Worm (Caenorhabditis elegans) whole organism, early embryonic: Measurements from ENCODE around the gene sra-7.

Experiments used
- B0310.2 ChIP-seq: sonication (generic microtip); optimal IDR thresholded peaks from 2 replicates; lab custom pipeline; 2016; ENCODE audit warnings: mild to moderate bottlenecking, missing genetic modification characterization, missing compliant biosample characterization
- F13C5.2 ChIP-seq: sonication (generic microtip); optimal IDR thresholded peaks from 2 replicates; lab custom pipeline; 2017; ENCODE audit warnings: mild to moderate bottlenecking, missing genetic modification characterization, inconsistent platforms, missing compliant biosample characterization
- aly-1 ChIP-seq: sonication (generic microtip); optimal IDR thresholded peaks from 2 replicates; lab custom pipeline; 2016; ENCODE audit warnings: missing genetic modification characterization, missing compliant biosample characterization
- ama-1 ChIP-seq: fragments of 150-350 bp; optimal IDR thresholded peaks from 2 replicates; lab custom pipeline; 2014
- ceh-13 ChIP-seq: fragments of 200-800 bp; sonication (Bioruptor generic); optimal IDR thresholded peaks from 2 replicates; lab custom pipeline; 2018; ENCODE audit warnings: mild to moderate bottlenecking, missing genetic modification characterization, missing compliant biosample characterization
- ceh-36 ChIP-seq: sonication (generic microtip); optimal IDR thresholded peaks from 2 replicates; lab custom pipeline; 2016; ENCODE audit warnings: missing genetic modification characterization, inconsistent platforms, missing compliant biosample characterization
- ets-7 ChIP-seq: sonication (generic microtip); optimal IDR thresholded peaks from 2 replicates; lab custom pipeline; 2016; ENCODE audit warnings: missing genotype, missing genetic modification characterization, missing compliant biosample characterization
- flt-1 ChIP-seq: fragments of 200-800 bp; sonication (Bioruptor generic); IDR thresholded peaks from 2 replicates; pipeline ENCODE4 v1.3.6; 2022; ENCODE audit warnings: missing genetic modification characterization, missing compliant biosample characterization
- hmbx-1 ChIP-seq: sonication (generic microtip); optimal IDR thresholded peaks from 2 replicates; lab custom pipeline; 2016; ENCODE audit warnings: mild to moderate bottlenecking, missing genetic modification characterization, missing compliant biosample characterization
- hmg-4 ChIP-seq: fragments of 200-800 bp; sonication (Bioruptor generic); optimal IDR thresholded peaks from 2 replicates; lab custom pipeline; 2018; ENCODE audit warnings: mild to moderate bottlenecking, missing genetic modification characterization, missing compliant biosample characterization
- hnd-1 ChIP-seq: sonication (generic microtip); optimal IDR thresholded peaks from 2 replicates; lab custom pipeline; 2016; ENCODE audit warnings: missing genetic modification characterization, missing compliant biosample characterization
- pes-1 ChIP-seq: fragments of 200-800 bp; sonication (Bioruptor generic); IDR thresholded peaks from 2 replicates; pipeline ENCODE4 v1.3.6; 2022; ENCODE audit warnings: missing genetic modification reagents, missing genetic modification characterization, missing compliant biosample characterization
- scrt-1 ChIP-seq: fragments of 200-800 bp; sonication (Bioruptor generic); IDR thresholded peaks from 2 replicates; pipeline ENCODE4 v1.3.6; 2022; ENCODE audit warnings: missing genetic modification characterization, missing compliant biosample characterization
- sea-1 ChIP-seq: fragments of 200-800 bp; sonication (Bioruptor generic); conservative IDR thresholded peaks from 2 replicates; pipeline ENCODE4 v1.3.6; 2022; ENCODE audit warnings: missing genetic modification characterization, missing compliant biosample characterization
- tbx-11 ChIP-seq: fragments of 200-800 bp; sonication (Bioruptor generic); IDR thresholded peaks from 2 replicates; pipeline ENCODE4 v1.3.6; 2022; ENCODE audit warnings: missing genetic modification characterization, missing compliant biosample characterization
- tbx-37 ChIP-seq: fragments of 200-800 bp; sonication (Bioruptor generic); conservative IDR thresholded peaks from 2 replicates; pipeline ENCODE4 v1.3.6; 2022; ENCODE audit warnings: missing genetic modification reagents, missing genetic modification characterization, missing compliant biosample characterization
- tra-4 ChIP-seq: sonication (generic microtip); optimal IDR thresholded peaks from 2 replicates; lab custom pipeline; 2017; ENCODE audit warnings: missing genetic modification characterization, missing compliant biosample characterization

The sra-7 gene

ce11 chrII:9518781-9519180 is 25.7 kb upstream of the sra-7 start, which contains the start of the genes sfxn-1.1 and AH6.3:
sfxn-1.1 (minus strand) TSS chrII:9518881.
AH6.3 (plus strand) TSS chrII:9519055.
- TF ChIP-seq tbx-37 (GFP tag; lab: Robert Waterston, UW) = no peak
- no peak for TF ChIP-seq F13C5.2
- no peak for TF ChIP-seq tbx-11
- no peak for TF ChIP-seq ama-1 (lab: Kevin White, UChicago)
- no peak for TF ChIP-seq aly-1 (tag; lab: Kevin White, UChicago)
- no peak for TF ChIP-seq hnd-1 (tag; lab: Kevin White, UChicago)
- no peak for TF ChIP-seq sea-1
- no peak for TF ChIP-seq tra-4
- no peak for TF ChIP-seq pes-1 (GFP tag; lab: Robert Waterston, UW)
- no peak for TF ChIP-seq ceh-13 (GFP tag; lab: Kevin White, UChicago)
- no peak for TF ChIP-seq B0310.2 (tag; lab: Kevin White, UChicago)
- TF ChIP-seq hmg-4 (GFP tag; lab: Kevin White, UChicago) = no peak

ce11 chrII:9521570-9521969 is 22.9 kb upstream of the sra-7 start, which contains the start of gene sra-1:
sra-1 (minus strand) TSS chrII:9521670.
- TF ChIP-seq ets-7 (tag; lab: Kevin White, UChicago) (no peak), sea-1 (no peak), tbx-37 (GFP tag; lab: Robert Waterston, UW) (no peak), flt-1 (no peak), F13C5.2 (no peak), tbx-11 (no peak), scrt-1 (no peak), aly-1 (tag; lab: Kevin White, UChicago) (no peak), ama-1 (lab: Kevin White, UChicago) (no peak), hnd-1 (tag; lab: Kevin White, UChicago) (no peak), ceh-36 (no peak)

- TF ChIP-seq hmbx-1 (tag; lab: Kevin White, UChicago) = no peak
- TF ChIP-seq F13C5.2 = no peak
- TF ChIP-seq hmg-4 (GFP tag; lab: Kevin White, UChicago) = no peak
- no peak for TF ChIP-seq hnd-1 (tag; lab: Kevin White, UChicago)
- no peak for TF ChIP-seq tbx-37 (GFP tag; lab: Robert Waterston, UW)
- TF ChIP-seq aly-1 (tag; lab: Kevin White, UChicago) = no peak
- TF ChIP-seq pes-1 (GFP tag; lab: Robert Waterston, UW) = no peak
- TF ChIP-seq ceh-13 (GFP tag; lab: Kevin White, UChicago) = no peak
These were observed 21.5 kb upstream of the sra-7 start, which contains the start of gene AH6.17 for ce11 chrII:9522986-9523385. AH6.17 (plus strand) TSS chrII:9523170.

- TF ChIP-seq flt-1 (no peak), hmbx-1 (tag; lab: Kevin White, UChicago) (no peak), B0310.2 (tag; lab: Kevin White, UChicago) (no peak), scrt-1 (no peak), F13C5.2 (no peak), pes-1 (GFP tag; lab: Robert Waterston, UW) (no peak), tbx-11 (no peak), ceh-13 (GFP tag; lab: Kevin White, UChicago) (no peak), aly-1 (tag; lab: Kevin White, UChicago) (no peak), hmg-4 (GFP tag; lab: Kevin White, UChicago) (no peak), ceh-36 (no peak)
These were observed 20.8 kb upstream of the sra-7 start, which contains the start of gene mex-6 for ce11 chrII:9523539-9524224. mex-6 (plus strand) TSS chrII:9524174.

ce11 chrII:9528480-9528879 is 16.0 kb upstream of the sra-7 start, which contains the start of gene sra-2:
sra-2 (plus strand) TSS chrII:9528780.
- no peak for TF ChIP-seq flt-1
- no peak for TF ChIP-seq hnd-1 (tag; lab: Kevin White, UChicago)
- TF ChIP-seq sea-1 = no peak
- TF ChIP-seq pes-1 (GFP tag; lab: Robert Waterston, UW) = no peak
- no peak for TF ChIP-seq F13C5.2
- no peak for TF ChIP-seq hmbx-1 (tag; lab: Kevin White, UChicago)
- TF ChIP-seq tra-4 = no peak
- no peak for TF ChIP-seq ama-1 (lab: Kevin White, UChicago)
- TF ChIP-seq scrt-1 = no peak
- no peak for TF ChIP-seq ets-7 (tag; lab: Kevin White, UChicago)
- TF ChIP-seq B0310.2 (tag; lab: Kevin White, UChicago) = no peak
- no peak for TF ChIP-seq ceh-13 (GFP tag; lab: Kevin White, UChicago)
- no peak for TF ChIP-seq aly-1 (tag; lab: Kevin White, UChicago)
- TF ChIP-seq tbx-37 (GFP tag; lab: Robert Waterston, UW) = no peak
- TF ChIP-seq ceh-36 = no peak
- TF ChIP-seq hmg-4 (GFP tag; lab: Kevin White, UChicago) = no peak
- no peak for TF ChIP-seq tbx-11

ce11 chrII:9532011-9532410 is 12.5 kb upstream of the sra-7 start, which contains the start of gene sra-9:
sra-9 (plus strand) TSS chrII:9532311.
- TF ChIP-seq hmg-4 (GFP tag; lab: Kevin White, UChicago) (no peak), aly-1 (tag; lab: Kevin White, UChicago) (no peak), ets-7 (tag; lab: Kevin White, UChicago) (no peak), tbx-37 (GFP tag; lab: Robert Waterston, UW) (no peak), sea-1 (no peak), tbx-11 (no peak), F13C5.2 (no peak), ama-1 (lab: Kevin White, UChicago) (no peak), hmbx-1 (tag; lab: Kevin White, UChicago) (no peak), tra-4 (no peak), hnd-1 (tag; lab: Kevin White, UChicago) (no peak), flt-1 (no peak), ceh-36 (no peak)

ce11 chrII:9537429-9537828 is 7.1 kb upstream of the sra-7 start, which contains the start of gene sra-8:
sra-8 (plus strand) TSS chrII:9537729.
- TF ChIP-seq flt-1 = no peak
- TF ChIP-seq tra-4 = no peak
- no peak for TF ChIP-seq ets-7 (tag; lab: Kevin White, UChicago)
- TF ChIP-seq ceh-13 (GFP tag; lab: Kevin White, UChicago) = no peak
- TF ChIP-seq ama-1 (lab: Kevin White, UChicago) = no peak
- TF ChIP-seq hmbx-1 (tag; lab: Kevin White, UChicago) = no peak
- no peak for TF ChIP-seq sea-1
- TF ChIP-seq aly-1 (tag; lab: Kevin White, UChicago) = no peak
- no peak for TF ChIP-seq pes-1 (GFP tag; lab: Robert Waterston, UW)
- no peak for TF ChIP-seq tbx-37 (GFP tag; lab: Robert Waterston, UW)
- TF ChIP-seq F13C5.2 = no peak
- no peak for TF ChIP-seq tbx-11
- no peak for TF ChIP-seq ceh-36
